Fruit fly (Drosophila melanogaster): Measurements from ENCODE around the gene CG34149.

CG34149 gene

DNA sequence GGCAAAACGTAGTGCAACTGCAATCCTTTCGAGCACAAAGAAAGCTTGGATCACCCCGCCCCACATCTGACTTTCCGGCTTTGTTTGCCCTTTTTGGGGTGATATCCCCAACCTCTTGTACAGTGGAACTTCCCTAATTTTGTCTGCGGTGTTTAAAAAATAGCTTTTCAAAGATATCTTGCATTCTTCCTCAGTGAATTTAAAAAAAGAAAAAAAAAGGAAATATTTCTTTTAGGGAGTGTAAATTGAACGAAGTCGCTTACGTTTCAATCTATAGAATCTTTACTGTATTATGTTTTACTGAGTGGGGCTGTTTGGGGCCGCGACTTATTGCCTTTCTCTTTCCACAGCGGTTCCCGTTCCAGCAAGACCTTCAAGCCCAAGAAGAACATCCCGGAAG, 41.7 kb downstream of the CG34149 start:
- TF ChIP-seq psq (optimal IDR thresholded peaks at IDR 0.05) (no peak), pan (optimal IDR thresholded peaks at IDR 0.05) (no peak)

DNA sequence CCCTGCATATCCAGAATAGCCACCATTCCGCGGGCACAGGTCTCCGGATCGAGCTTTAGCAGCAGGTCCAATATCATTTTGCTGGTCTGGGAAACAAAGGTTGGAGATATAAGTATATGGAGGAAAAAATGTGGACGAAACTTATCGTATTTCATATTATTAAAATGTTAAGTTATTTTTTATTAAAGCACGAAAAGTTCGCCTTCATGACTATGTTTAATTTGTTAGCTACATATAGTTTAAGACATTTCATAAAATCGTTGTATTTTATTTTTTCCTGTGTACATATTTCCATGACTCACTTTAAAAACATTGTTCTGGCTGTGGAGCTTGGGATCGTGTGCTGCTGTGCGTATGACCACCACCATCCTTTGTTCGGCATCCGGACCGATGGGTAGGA, 44.1 kb downstream of the CG34149 start:
- no peak for TF ChIP-seq pan (optimal IDR thresholded peaks at IDR 0.05)
- TF ChIP-seq psq (optimal IDR thresholded peaks at IDR 0.05): no peak
- TF ChIP-seq usp (GFP tag; optimal IDR thresholded peaks at IDR 0.05): no peak
- TF ChIP-seq EcR (GFP tag; optimal IDR thresholded peaks at IDR 0.05): no peak
- TF ChIP-seq CG8478 (optimal IDR thresholded peaks at IDR 0.05): no peak

DNA sequence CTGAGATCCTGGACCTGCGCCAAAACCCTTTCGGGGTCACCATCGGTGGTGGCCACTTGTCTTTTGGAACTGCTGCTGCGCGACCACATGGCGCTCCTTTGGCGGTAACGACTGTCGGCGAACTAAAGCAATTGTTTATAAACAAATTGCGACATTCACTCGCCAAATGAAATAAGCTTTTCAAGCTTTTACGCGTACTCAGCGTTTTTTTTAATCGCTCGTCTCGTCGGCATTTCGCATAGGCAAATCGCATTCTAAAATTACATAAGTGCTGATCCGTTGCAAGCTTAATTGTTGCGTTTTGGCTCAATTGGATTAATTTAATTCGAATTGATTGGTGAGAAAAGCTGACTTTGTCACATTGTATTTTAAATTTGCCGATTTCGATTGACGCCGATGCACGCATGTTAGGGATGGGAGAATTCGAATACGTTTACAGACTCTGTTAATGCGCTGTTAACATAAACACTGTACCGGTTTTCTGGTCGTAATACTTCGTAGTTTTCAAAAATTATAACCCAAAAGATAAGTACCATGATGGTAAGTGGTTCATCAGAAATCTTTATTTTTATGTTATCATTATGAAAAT, 44.8 kb downstream of the CG34149 start, which contains the start of gene pinta:
TSS of gene pinta (minus strand) at position 328 of the 589 bp plus-strand sequence.
- TF ChIP-seq Dll (optimal IDR thresholded peaks at IDR 0.05): no peak
- no peak for TF ChIP-seq CG8478 (optimal IDR thresholded peaks at IDR 0.05)
- TF ChIP-seq usp (GFP tag; optimal IDR thresholded peaks at IDR 0.05): no peak
- TF ChIP-seq pan (optimal IDR thresholded peaks at IDR 0.05): no peak
- TF ChIP-seq EcR (GFP tag; optimal IDR thresholded peaks at IDR 0.05): no peak
- TF ChIP-seq psq (optimal IDR thresholded peaks at IDR 0.05): no peak
